Worm (Caenorhabditis elegans): ENCODE measurements around the gene cab-1.

Gene cab-1

DNA sequence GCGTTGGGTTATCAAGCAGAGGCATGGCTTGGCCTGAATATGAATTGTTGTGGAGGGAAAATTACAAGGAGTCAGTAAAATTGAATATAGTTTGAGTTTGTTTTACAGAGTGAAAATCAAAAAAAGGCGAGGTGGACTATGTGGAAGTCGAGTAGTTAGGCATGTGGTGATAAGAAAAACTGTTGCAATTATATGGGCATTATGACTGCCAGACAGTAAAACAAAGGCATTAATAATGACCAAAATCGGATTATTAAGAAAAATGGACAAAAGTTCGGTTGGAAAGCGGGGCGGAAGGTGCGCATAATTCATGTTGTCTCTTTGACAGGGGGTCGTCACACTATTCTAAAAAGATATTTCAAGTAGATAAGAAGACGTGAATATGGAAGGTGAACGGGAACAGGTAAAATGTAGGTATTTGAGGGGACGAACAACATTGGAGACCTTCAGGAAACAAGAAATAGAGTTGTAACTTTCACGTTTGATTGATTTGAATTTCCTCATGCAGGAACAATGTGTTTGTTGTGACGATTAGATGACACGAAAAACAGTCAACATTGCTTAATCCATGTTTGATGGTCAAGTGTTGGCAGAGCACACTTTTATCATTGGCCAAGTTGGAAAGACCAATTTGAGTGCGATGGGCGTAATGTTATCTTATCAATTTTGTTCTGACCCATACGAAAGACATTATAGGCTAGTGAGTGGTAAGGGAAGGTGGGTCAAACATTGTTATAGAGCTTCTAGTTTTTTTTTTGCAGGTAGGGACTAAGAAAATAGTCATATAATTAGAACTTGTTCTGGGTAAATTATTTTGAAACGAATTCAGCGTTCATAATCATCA, 58.4 kb downstream of the cab-1 start, which contains the start of gene mfsd-11:
TSS of gene mfsd-11 (minus strand) at position 51 of the 844 bp plus-strand sequence.
- TF ChIP-seq hmbx-1 (tag; optimal IDR thresholded peaks at IDR 0.05) (no peak), ceh-13 (GFP tag; optimal IDR thresholded peaks at IDR 0.05) (no peak), ama-1 (optimal IDR thresholded peaks at IDR 0.05) (no peak), F13C5.2 (tag; optimal IDR thresholded peaks at IDR 0.05) (no peak), hmg-4 (GFP tag; optimal IDR thresholded peaks at IDR 0.05) (no peak), hnd-1 (tag; optimal IDR thresholded peaks at IDR 0.05) (no peak), B0310.2 (tag; optimal IDR thresholded peaks at IDR 0.05) (no peak), flt-1 (GFP tag; IDR thresholded peaks at IDR 0.05) (no peak), sea-1 (GFP tag; conservative IDR thresholded peaks at IDR 0.05) (no peak), scrt-1 (GFP tag; IDR thresholded peaks at IDR 0.05) (no peak), ets-7 (tag; optimal IDR thresholded peaks at IDR 0.05) (no peak), tbx-37 (GFP tag; conservative IDR thresholded peaks at IDR 0.05) (no peak), aly-1 (tag; optimal IDR thresholded peaks at IDR 0.05) (no peak), ceh-36 (tag; optimal IDR thresholded peaks at IDR 0.05) (no peak)
